Worm (Caenorhabditis elegans): Measurements from ENCODE around the gene ani-2.
A peak's percentile ranks its signal among the peaks of the same experiment; 100 is the strongest.

The ani-2 gene

ce11 chrII:6370110-6370509, 4.9 kb upstream of the ani-2 start:
- TF ChIP-seq ceh-28 (tag; optimal IDR thresholded peaks at IDR 0.05) (peak; percentile 83), ceh-16 (tag; optimal IDR thresholded peaks at IDR 0.05) (no peak), ZK546.5 (tag; optimal IDR thresholded peaks at IDR 0.05) (no peak), pqm-1 (tag; optimal IDR thresholded peaks at IDR 0.05) (peak; percentile 70), fkh-10 (GFP tag; optimal IDR thresholded peaks at IDR 0.05) (peak; percentile 25), ceh-82 (tag; optimal IDR thresholded peaks at IDR 0.05) (peak; percentile 39), elt-3 (tag; optimal IDR thresholded peaks at IDR 0.05) (no peak), nhr-237 (tag; optimal IDR thresholded peaks at IDR 0.05) (no peak), zag-1 (tag; optimal IDR thresholded peaks at IDR 0.05) (no peak), nhr-77 (tag; optimal IDR thresholded peaks at IDR 0.05) (no peak), ztf-11 (tag; optimal IDR thresholded peaks at IDR 0.05) (no peak), lin-39 (tag; optimal IDR thresholded peaks at IDR 0.05) (peak; percentile 83), lsy-12 (tag; optimal IDR thresholded peaks at IDR 0.05) (peak; percentile 52), nfya-1 (tag; optimal IDR thresholded peaks at IDR 0.05; ENCODE audit: insufficient read depth) (peak; percentile 89), ceh-9 (tag; optimal IDR thresholded peaks at IDR 0.05) (no peak), mdl-1 (tag; optimal IDR thresholded peaks at IDR 0.05) (peak; percentile 85), nhr-25 (tag; optimal IDR thresholded peaks at IDR 0.05) (peak; percentile 92), hmg-11 (tag; optimal IDR thresholded peaks at IDR 0.05) (peak; percentile 89), jun-1 (tag; optimal IDR thresholded peaks at IDR 0.05) (peak; percentile 51), ama-1 (optimal IDR thresholded peaks at IDR 0.05) (no peak), nhr-12 (tag; optimal IDR thresholded peaks at IDR 0.05) (no peak), nhr-23 (tag; optimal IDR thresholded peaks at IDR 0.05) (peak; percentile 82), skn-1 (tag; optimal IDR thresholded peaks at IDR 0.05) (peak; percentile 4), nhr-11 (tag; optimal IDR thresholded peaks at IDR 0.05) (peak; percentile 5), eor-1 (tag; optimal IDR thresholded peaks at IDR 0.05) (no peak), snpc-4 (tag; optimal IDR thresholded peaks at IDR 0.05) (peak; percentile 64), nhr-76 (tag; optimal IDR thresholded peaks at IDR 0.05) (no peak), pha-4 (tag; optimal IDR thresholded peaks at IDR 0.05) (peak; percentile 83), ztf-4 (tag; optimal IDR thresholded peaks at IDR 0.05) (no peak), fos-1 (tag; optimal IDR thresholded peaks at IDR 0.05) (no peak), unc-39 (tag; optimal IDR thresholded peaks at IDR 0.05) (no peak), fkh-2 (tag; optimal IDR thresholded peaks at IDR 0.05) (no peak), elt-1 (tag; optimal IDR thresholded peaks at IDR 0.05) (no peak), daf-12 (tag; optimal IDR thresholded peaks at IDR 0.05) (no peak), nhr-28 (tag; optimal IDR thresholded peaks at IDR 0.05) (no peak), elt-2 (tag; optimal IDR thresholded peaks at IDR 0.05) (peak; percentile 70), nhr-67 (tag; optimal IDR thresholded peaks at IDR 0.05) (no peak), aly-2 (tag; optimal IDR thresholded peaks at IDR 0.05) (no peak), egl-5 (tag; optimal IDR thresholded peaks at IDR 0.05) (peak; percentile 35), unc-62 (GFP tag; optimal IDR thresholded peaks at IDR 0.05) (no peak), nhr-43 (tag; optimal IDR thresholded peaks at IDR 0.05; ENCODE audit: poor library complexity, severe bottlenecking) (peak; percentile 67), mml-1 (tag; optimal IDR thresholded peaks at IDR 0.05) (no peak), lin-15B (tag; optimal IDR thresholded peaks at IDR 0.05) (peak; percentile 93), egl-27 (tag; optimal IDR thresholded peaks at IDR 0.05) (peak; percentile 14), tbx-2 (tag; optimal IDR thresholded peaks at IDR 0.05) (peak; percentile 32), R02D3.7 (tag; optimal IDR thresholded peaks at IDR 0.05) (peak; percentile 53), sea-2 (GFP tag; optimal IDR thresholded peaks at IDR 0.05) (no peak)

ce11 chrII:6366696-6367095, 1.5 kb upstream of the ani-2 start, which contains the start of gene ctsa-4.1:
ctsa-4.1 (plus strand) TSS chrII:6366996.
- TF ChIP-seq ceh-28 (tag; optimal IDR thresholded peaks at IDR 0.05) (no peak), nhr-28 (tag; optimal IDR thresholded peaks at IDR 0.05) (no peak), snpc-4 (tag; optimal IDR thresholded peaks at IDR 0.05) (no peak), nhr-77 (tag; optimal IDR thresholded peaks at IDR 0.05) (no peak), ztf-4 (tag; optimal IDR thresholded peaks at IDR 0.05) (no peak), ceh-9 (tag; optimal IDR thresholded peaks at IDR 0.05) (no peak), elt-1 (tag; optimal IDR thresholded peaks at IDR 0.05) (no peak), pqm-1 (tag; optimal IDR thresholded peaks at IDR 0.05) (no peak), elt-2 (tag; optimal IDR thresholded peaks at IDR 0.05) (no peak), lin-39 (tag; optimal IDR thresholded peaks at IDR 0.05) (no peak), ama-1 (optimal IDR thresholded peaks at IDR 0.05) (no peak), hmg-11 (tag; optimal IDR thresholded peaks at IDR 0.05) (no peak), nhr-67 (tag; optimal IDR thresholded peaks at IDR 0.05) (no peak), nhr-12 (tag; optimal IDR thresholded peaks at IDR 0.05) (no peak), unc-39 (tag; optimal IDR thresholded peaks at IDR 0.05) (no peak), zag-1 (tag; optimal IDR thresholded peaks at IDR 0.05) (no peak), nhr-11 (tag; optimal IDR thresholded peaks at IDR 0.05) (no peak), skn-1 (tag; optimal IDR thresholded peaks at IDR 0.05) (no peak), R02D3.7 (tag; optimal IDR thresholded peaks at IDR 0.05) (no peak), pha-4 (tag; optimal IDR thresholded peaks at IDR 0.05) (no peak)

Data from whole organism, L3 larva.